Worm (Caenorhabditis elegans): ENCODE measurements around the gene C56G2.22.

Gene C56G2.22

ce11 chrIII:6303114-6303647, 43.1 kb upstream of the C56G2.22 start, which contains the start of gene F47D12.9 (continued):
- no peak for TF ChIP-seq lin-39 (tag; optimal IDR thresholded peaks at IDR 0.05)
- TF ChIP-seq dmd-6 (GFP tag; IDR thresholded peaks at IDR 0.05) = peak; percentile 73; the same call in 1 of the 2 replicates
- no peak for TF ChIP-seq sdz-12 (GFP tag; optimal IDR thresholded peaks at IDR 0.05)
- TF ChIP-seq rbr-2 (tag; optimal IDR thresholded peaks at IDR 0.05) = peak; percentile 56

ce11 chrIII:6303787-6304186, 42.5 kb upstream of the C56G2.22 start:
- no peak for TF ChIP-seq cey-2 (tag; optimal IDR thresholded peaks at IDR 0.05; ENCODE audit: borderline replicate concordance, insufficient read depth)
- no peak for TF ChIP-seq nhr-111 (GFP tag; optimal IDR thresholded peaks at IDR 0.05)

- no peak for TF ChIP-seq hlh-30 (tag; optimal IDR thresholded peaks at IDR 0.05; ENCODE audit: insufficient read depth)
- no peak for TF ChIP-seq spr-3 (GFP tag; optimal IDR thresholded peaks at IDR 0.05)
- 0 out of 2 replicates have a peak, but pooled peaks have one; percentile 27 for TF ChIP-seq ctbp-1 (GFP tag; IDR thresholded peaks at IDR 0.05)
- TF ChIP-seq fkh-10 (GFP tag; optimal IDR thresholded peaks at IDR 0.05) = peak; percentile 32
- no peak for TF ChIP-seq nhr-111 (GFP tag; optimal IDR thresholded peaks at IDR 0.05)
Measured at ce11 chrIII:6307832-6308231, 38.4 kb upstream of the C56G2.22 start.

ce11 chrIII:6309066-6309465, 37.2 kb upstream of the C56G2.22 start, which contains the start of gene gar-2:
Gene gar-2 (plus strand): TSS chrIII:6309366.
- TF ChIP-seq nhr-11 (tag; optimal IDR thresholded peaks at IDR 0.05) = no peak
- TF ChIP-seq daf-19 (GFP tag; conservative IDR thresholded peaks at IDR 0.05) = no peak
- no peak for TF ChIP-seq F26F4.8 (GFP tag; conservative IDR thresholded peaks at IDR 0.05)
- no peak for TF ChIP-seq nhr-48 (tag; optimal IDR thresholded peaks at IDR 0.05)
- no peak for TF ChIP-seq hmg-1.1 (GFP tag; IDR thresholded peaks at IDR 0.05)
- no peak for TF ChIP-seq duxl-1 (tag; optimal IDR thresholded peaks at IDR 0.05; ENCODE audit: poor library complexity)
- no peak for TF ChIP-seq T20F7.1 (GFP tag; optimal IDR thresholded peaks at IDR 0.05)

- TF ChIP-seq fkh-10 (GFP tag; optimal IDR thresholded peaks at IDR 0.05) (peak; percentile 39), nhr-41 (GFP tag; IDR thresholded peaks at IDR 0.05) (no peak), ces-1 (GFP tag; optimal IDR thresholded peaks at IDR 0.05) (peak; percentile 61)
Measured at ce11 chrIII:6310352-6310751, 35.9 kb upstream of the C56G2.22 start.

ce11 chrIII:6311452-6311851, 34.8 kb upstream of the C56G2.22 start:
- TF ChIP-seq dmd-6 (GFP tag; IDR thresholded peaks at IDR 0.05) = no peak
- TF ChIP-seq daf-19 (GFP tag; conservative IDR thresholded peaks at IDR 0.05) = no peak
- TF ChIP-seq hmg-1.1 (GFP tag; IDR thresholded peaks at IDR 0.05) = no peak
- TF ChIP-seq egl-27 (tag; optimal IDR thresholded peaks at IDR 0.05) = no peak
- no peak for TF ChIP-seq lin-29 (GFP tag; IDR thresholded peaks at IDR 0.05)
- no peak for TF ChIP-seq Y105C5A.15 (GFP tag; IDR thresholded peaks at IDR 0.05)
- no peak for TF ChIP-seq Y75B8A.6 (GFP tag; IDR thresholded peaks at IDR 0.05)
- TF ChIP-seq mdl-1 (tag; optimal IDR thresholded peaks at IDR 0.05) = no peak
- TF ChIP-seq gei-8 (GFP tag; optimal IDR thresholded peaks at IDR 0.05) = no peak
- TF ChIP-seq lin-38 (GFP tag; IDR thresholded peaks at IDR 0.05) = no peak
- TF ChIP-seq nhr-237 (tag; optimal IDR thresholded peaks at IDR 0.05) = no peak
- TF ChIP-seq F37D6.2 (tag; optimal IDR thresholded peaks at IDR 0.05) = no peak
- no peak for TF ChIP-seq nhr-11 (tag; optimal IDR thresholded peaks at IDR 0.05)
- no peak for TF ChIP-seq R02D3.7 (tag; optimal IDR thresholded peaks at IDR 0.05)
- no peak for TF ChIP-seq attf-4 (tag; optimal IDR thresholded peaks at IDR 0.05)
- TF ChIP-seq hif-1 (tag; optimal IDR thresholded peaks at IDR 0.05) = no peak
- no peak for TF ChIP-seq zfp-2 (tag; optimal IDR thresholded peaks at IDR 0.05)
- no peak for TF ChIP-seq rbr-2 (tag; optimal IDR thresholded peaks at IDR 0.05)
- TF ChIP-seq nhr-77 (tag; optimal IDR thresholded peaks at IDR 0.05) = no peak

All from whole organism, L4 larva.